Worm (Caenorhabditis elegans) whole organism, young adult: ENCODE data around the gene Y73C8B.2.

ENCODE experiments used
- C06A6.2 ChIP-seq: fragments of 200-800 bp; sonication (Bioruptor generic); conservative IDR thresholded peaks from 2 replicates; pipeline ENCODE4 v1.3.6; 2022; ENCODE audit warnings: missing genetic modification characterization, missing compliant biosample characterization
- F39B2.1 ChIP-seq: fragments of 200-800 bp; sonication (Bioruptor generic); IDR thresholded peaks from 2 replicates; pipeline ENCODE4 v1.3.6; 2022; ENCODE audit warnings: missing genetic modification reagents, missing genetic modification characterization, missing compliant biosample characterization
- Y53G8AR.9 ChIP-seq: fragments of 200-800 bp; sonication (Bioruptor generic); conservative IDR thresholded peaks from 2 replicates; pipeline ENCODE4 v1.3.6; 2022; ENCODE audit warnings: missing genetic modification reagents, missing genetic modification characterization, missing compliant biosample characterization
- Y95B8A.8 ChIP-seq: fragments of 200-800 bp; sonication (Bioruptor generic); IDR thresholded peaks from 2 replicates; pipeline ENCODE4 v1.3.6; 2022; ENCODE audit warnings: missing genetic modification reagents, missing genetic modification characterization, missing compliant biosample characterization
- ZK185.1 ChIP-seq: sonication (generic microtip); optimal IDR thresholded peaks from 2 replicates; lab custom pipeline; 2016; ENCODE audit warnings: mild to moderate bottlenecking, missing genetic modification characterization, missing compliant biosample characterization; ENCODE audit not compliant: poor library complexity, severe bottlenecking
- attf-3 ChIP-seq: fragments of 200-800 bp; sonication (Bioruptor generic); conservative IDR thresholded peaks from 2 replicates; pipeline ENCODE4 v1.3.6; 2022; ENCODE audit warnings: missing genetic modification reagents, missing genetic modification characterization, missing compliant biosample characterization
- bed-2 ChIP-seq: fragments of 200-800 bp; sonication (Bioruptor generic); IDR thresholded peaks from 2 replicates; pipeline ENCODE4 v1.3.6; 2022; ENCODE audit warnings: missing genetic modification reagents, missing genetic modification characterization, missing compliant biosample characterization
- ceh-100 ChIP-seq: fragments of 200-800 bp; sonication (Bioruptor generic); IDR thresholded peaks from 2 replicates; pipeline ENCODE4 v1.3.6; 2022; ENCODE audit warnings: missing genetic modification reagents, missing genetic modification characterization, missing compliant biosample characterization
- ceh-40 ChIP-seq: fragments of 200-800 bp; sonication (Bioruptor generic); IDR thresholded peaks from 2 replicates; pipeline ENCODE4 v1.3.6; 2022; ENCODE audit warnings: missing genetic modification characterization, missing compliant biosample characterization
- ceh-79 ChIP-seq: sonication (generic microtip); optimal IDR thresholded peaks from 2 replicates; lab custom pipeline; 2017; ENCODE audit warnings: mild to moderate bottlenecking, missing genetic modification characterization, missing compliant biosample characterization
- chd-7 ChIP-seq: sonication (generic microtip); optimal IDR thresholded peaks from 2 replicates; lab custom pipeline; 2016; ENCODE audit warnings: mild to moderate bottlenecking, missing genetic modification characterization, moderate library complexity, missing compliant biosample characterization
- dpl-1 ChIP-seq: fragments of 150-350 bp; optimal IDR thresholded peaks from 2 replicates; lab custom pipeline; 2014; ENCODE audit warnings: missing biosample characterization, missing genetic modification reagents, missing genetic modification characterization
- ekl-4 ChIP-seq: fragments of 200-800 bp; sonication (Bioruptor generic); IDR thresholded peaks from 2 replicates; pipeline ENCODE4 v1.3.6; 2022; ENCODE audit warnings: missing genetic modification reagents, missing genetic modification characterization, missing compliant biosample characterization
- ets-4 ChIP-seq: fragments of 200-800 bp; sonication (Bioruptor generic); optimal IDR thresholded peaks from 2 replicates; lab custom pipeline; 2018; ENCODE audit warnings: mild to moderate bottlenecking, missing genetic modification characterization, missing compliant biosample characterization
- gei-17 ChIP-seq: fragments of 200-800 bp; sonication (Bioruptor generic); optimal IDR thresholded peaks from 2 replicates; lab custom pipeline; 2018; ENCODE audit warnings: mild to moderate bottlenecking, missing genetic modification characterization, missing compliant biosample characterization
- hlh-26 ChIP-seq: fragments of 200-800 bp; sonication (Bioruptor generic); conservative IDR thresholded peaks from 2 replicates; pipeline ENCODE4 v1.3.6; 2022; ENCODE audit warnings: missing genetic modification reagents, missing genetic modification characterization, missing compliant biosample characterization
- hmg-20 ChIP-seq: fragments of 200-800 bp; sonication (Bioruptor generic); IDR thresholded peaks from 2 replicates; pipeline ENCODE4 v1.3.6; 2022; ENCODE audit warnings: missing genetic modification reagents, missing genetic modification characterization, missing compliant biosample characterization
- hsf-1 ChIP-seq: fragments of 200-800 bp; sonication (Bioruptor generic); IDR thresholded peaks from 2 replicates; pipeline ENCODE4 v1.3.6; 2022; ENCODE audit warnings: missing genetic modification reagents, missing genetic modification characterization, missing compliant biosample characterization
- lin-54 ChIP-seq: fragments of 200-800 bp; sonication (Bioruptor generic); optimal IDR thresholded peaks from 2 replicates; lab custom pipeline; 2018; ENCODE audit warnings: mild to moderate bottlenecking, missing genetic modification characterization, missing compliant biosample characterization
- lsl-1 ChIP-seq: fragments of 200-800 bp; sonication (Bioruptor generic); optimal IDR thresholded peaks from 2 replicates; lab custom pipeline; 2018; ENCODE audit warnings: mild to moderate bottlenecking, missing genetic modification characterization, moderate library complexity, missing compliant biosample characterization
- madf-3 ChIP-seq: fragments of 200-800 bp; sonication (Bioruptor generic); IDR thresholded peaks from 2 replicates; pipeline ENCODE4 v1.3.6; 2022; ENCODE audit warnings: missing genetic modification reagents, missing genetic modification characterization, missing compliant biosample characterization
- mes-4 ChIP-seq: sonication (generic microtip); optimal IDR thresholded peaks from 2 replicates; lab custom pipeline; 2016; ENCODE audit warnings: missing genotype, missing genetic modification characterization, missing compliant biosample characterization
- nfya-1 ChIP-seq: sonication (generic microtip); optimal IDR thresholded peaks from 2 replicates; lab custom pipeline; 2017; ENCODE audit warnings: antibody characterized with exemption, missing compliant biosample characterization, missing genetic modification characterization, borderline replicate concordance; ENCODE audit not compliant: insufficient read depth
- nfya-2 ChIP-seq: fragments of 200-800 bp; sonication (Bioruptor generic); IDR thresholded peaks from 2 replicates; pipeline ENCODE4 v1.3.6; 2022; ENCODE audit warnings: missing genetic modification reagents, missing genetic modification characterization, missing compliant biosample characterization
- nfyb-1 ChIP-seq: fragments of 200-800 bp; sonication (Bioruptor generic); IDR thresholded peaks from 2 replicates; pipeline ENCODE4 v1.3.6; 2022; ENCODE audit warnings: missing genetic modification reagents, missing genetic modification characterization, missing compliant biosample characterization
- nhr-27 ChIP-seq: fragments of 200-800 bp; sonication (Bioruptor generic); optimal IDR thresholded peaks from 2 replicates; lab custom pipeline; 2018; ENCODE audit warnings: mild to moderate bottlenecking, missing genetic modification characterization, moderate library complexity, missing compliant biosample characterization
- pbrm-1 ChIP-seq: fragments of 200-800 bp; sonication (Bioruptor generic); IDR thresholded peaks from 2 replicates; pipeline ENCODE4 v1.3.6; 2022; ENCODE audit warnings: missing genetic modification reagents, missing genetic modification characterization, missing compliant biosample characterization
- sdz-38 ChIP-seq: sonication (generic microtip); optimal IDR thresholded peaks from 2 replicates; lab custom pipeline; 2016; ENCODE audit warnings: missing genotype, missing genetic modification characterization, missing compliant biosample characterization
- sptf-2 ChIP-seq: fragments of 200-800 bp; sonication (Bioruptor generic); optimal IDR thresholded peaks from 2 replicates; lab custom pipeline; 2018; ENCODE audit warnings: mild to moderate bottlenecking, missing genetic modification characterization, missing compliant biosample characterization
- tbp1 ChIP-seq: fragments of 200-800 bp; sonication (Bioruptor generic); optimal IDR thresholded peaks from 2 replicates; lab custom pipeline; 2018; ENCODE audit warnings: mild to moderate bottlenecking, missing genetic modification characterization, missing compliant biosample characterization
- unc-130 ChIP-seq: sonication (generic microtip); optimal IDR thresholded peaks from 2 replicates; lab custom pipeline; 2016; ENCODE audit warnings: missing genetic modification reagents, missing genetic modification characterization, missing compliant biosample characterization
- unc-62 ChIP-seq: fragments of 150-350 bp; optimal IDR thresholded peaks from 2 replicates; lab custom pipeline; 2014; ENCODE audit warnings: missing biosample characterization, missing genetic modification reagents, missing genetic modification characterization
- zfh-2 ChIP-seq: fragments of 200-800 bp; sonication (Bioruptor generic); conservative IDR thresholded peaks from 2 replicates; pipeline ENCODE4 v1.3.6; 2022; ENCODE audit warnings: missing genetic modification reagents, missing genetic modification characterization, missing compliant biosample characterization
- zim-3 ChIP-seq: sonication (generic microtip); optimal IDR thresholded peaks from 2 replicates; lab custom pipeline; 2017; ENCODE audit warnings: mild to moderate bottlenecking, missing genetic modification characterization, moderate library complexity, missing compliant biosample characterization
- ztf-3 ChIP-seq: fragments of 200-800 bp; sonication (Bioruptor generic); optimal IDR thresholded peaks from 2 replicates; lab custom pipeline; 2018; ENCODE audit warnings: mild to moderate bottlenecking, missing genetic modification characterization, missing compliant biosample characterization

Y73C8B.2 gene

ce11 chrV:3234887-3235286 is 40.1 kb upstream of the Y73C8B.2 start, which contains the start of gene K08D9.6:
TSS of gene K08D9.6 (minus strand) at chrV:3234987.
- TF ChIP-seq Y95B8A.8 (GFP tag; lab: Robert Waterston, UW), result no peak
- no peak for TF ChIP-seq ztf-3 (GFP tag; lab: Kevin White, UChicago)
- no peak for TF ChIP-seq ZK185.1 (tag; lab: Kevin White, UChicago)
- no peak for TF ChIP-seq ceh-100
- TF ChIP-seq tbp1 (GFP tag; lab: Kevin White, UChicago), result no peak

ce11 chrV:3230597-3230996 is 35.8 kb upstream of the Y73C8B.2 start, which contains the start of gene K08D9.10:
TSS of gene K08D9.10 (plus strand) at chrV:3230897.
- TF ChIP-seq lin-54 (no peak), dpl-1 (GFP tag; lab: Kevin White, UChicago) (no peak), ets-4 (no peak), unc-130 (GFP tag; lab: Kevin White, UChicago) (no peak), ceh-79 (tag; lab: Kevin White, UChicago) (no peak), zfh-2 (no peak), C06A6.2 (GFP tag; lab: Robert Waterston, UW) (no peak), madf-3 (GFP tag; lab: Robert Waterston, UW) (no peak), mes-4 (no peak), lsl-1 (GFP tag; lab: Kevin White, UChicago) (no peak), hlh-26 (GFP tag; lab: Robert Waterston, UW) (no peak), nfya-1 (tag; lab: Kevin White, UChicago) (no peak), pbrm-1 (GFP tag; lab: Robert Waterston, UW) (no peak), F39B2.1 (GFP tag; lab: Robert Waterston, UW) (no peak), Y53G8AR.9 (GFP tag; lab: Robert Waterston, UW) (no peak)

- no peak for TF ChIP-seq zim-3 (tag; lab: Kevin White, UChicago)
- no peak for TF ChIP-seq chd-7
- TF ChIP-seq sptf-2 (GFP tag; lab: Kevin White, UChicago), result no peak
- no peak for TF ChIP-seq sdz-38
- TF ChIP-seq attf-3 (GFP tag; lab: Robert Waterston, UW), result no peak
- no peak for TF ChIP-seq gei-17 (GFP tag; lab: Kevin White, UChicago)
- no peak for TF ChIP-seq ekl-4 (GFP tag; lab: Robert Waterston, UW)
- no peak for TF ChIP-seq nfya-2 (GFP tag; lab: Robert Waterston, UW)
- TF ChIP-seq nfyb-1 (GFP tag; lab: Robert Waterston, UW), result no peak
- TF ChIP-seq hmg-20 (GFP tag; lab: Robert Waterston, UW), result no peak
- no peak for TF ChIP-seq unc-62
- TF ChIP-seq hsf-1, result no peak
- no peak for TF ChIP-seq nhr-27 (tag; lab: Kevin White, UChicago)
- TF ChIP-seq ceh-40 (GFP tag; lab: Robert Waterston, UW), result no peak
- TF ChIP-seq bed-2 (GFP tag; lab: Robert Waterston, UW), result no peak
These were observed 35.3 kb upstream of the Y73C8B.2 start for ce11 chrV:3230150-3230549.

- no peak for TF ChIP-seq ets-4
- TF ChIP-seq unc-130 (GFP tag; lab: Kevin White, UChicago), result no peak
- no peak for TF ChIP-seq nhr-27 (tag; lab: Kevin White, UChicago)
These were observed 32.6 kb upstream of the Y73C8B.2 start, which contains the start of gene K08D9.2 for ce11 chrV:3227373-3227772. TSS of gene K08D9.2 (plus strand) at chrV:3227673.
